Worm (Caenorhabditis elegans): ENCODE data around the gene C27F2.7.

Gene C27F2.7

ce11 chrIII:5013915-5014346, 29.6 kb upstream of the C27F2.7 start (continued):
- no peak for TF ChIP-seq ahr-1 (tag; optimal IDR thresholded peaks at IDR 0.05)
- peak; percentile 74 for TF ChIP-seq ceh-19 (GFP tag; optimal IDR thresholded peaks at IDR 0.05)
- TF ChIP-seq hlh-8 (tag; optimal IDR thresholded peaks at IDR 0.05): peak; percentile 65
- TF ChIP-seq tbx-2 (tag; optimal IDR thresholded peaks at IDR 0.05): peak; percentile 97
- TF ChIP-seq nhr-232 (tag; optimal IDR thresholded peaks at IDR 0.05): peak; percentile 42
- peak; percentile 96 for TF ChIP-seq ceh-18 (tag; optimal IDR thresholded peaks at IDR 0.05)
- no peak for TF ChIP-seq ceh-22 (tag; optimal IDR thresholded peaks at IDR 0.05)
- TF ChIP-seq fkh-6 (tag; optimal IDR thresholded peaks at IDR 0.05): no peak
- TF ChIP-seq C08G9.2 (tag; optimal IDR thresholded peaks at IDR 0.05): peak; percentile 48
- no peak for TF ChIP-seq ztf-16 (tag; optimal IDR thresholded peaks at IDR 0.05)
- TF ChIP-seq pros-1 (tag; optimal IDR thresholded peaks at IDR 0.05): peak; percentile 84
- peak; percentile 70 for TF ChIP-seq ceh-2 (tag; optimal IDR thresholded peaks at IDR 0.05)
- TF ChIP-seq madf-2 (tag; optimal IDR thresholded peaks at IDR 0.05): peak; percentile 56
- TF ChIP-seq npax-4 (tag; optimal IDR thresholded peaks at IDR 0.05): no peak
- peak; percentile 96 for TF ChIP-seq nfya-1 (tag; optimal IDR thresholded peaks at IDR 0.05)
- TF ChIP-seq pax-1 (tag; optimal IDR thresholded peaks at IDR 0.05): peak; percentile 67
- TF ChIP-seq fkh-10 (GFP tag; optimal IDR thresholded peaks at IDR 0.05): peak; percentile 35
- no peak for TF ChIP-seq lin-11 (tag; optimal IDR thresholded peaks at IDR 0.05)
- TF ChIP-seq ref-2 (tag; optimal IDR thresholded peaks at IDR 0.05): peak; percentile 92
- peak; percentile 38 for TF ChIP-seq mec-3 (tag; optimal IDR thresholded peaks at IDR 0.05; ENCODE audit: borderline replicate concordance)
- TF ChIP-seq hlh-13 (GFP tag; optimal IDR thresholded peaks at IDR 0.05): no peak
- peak; percentile 38 for TF ChIP-seq dve-1 (tag; optimal IDR thresholded peaks at IDR 0.05)
- no peak for TF ChIP-seq tbx-7 (tag; optimal IDR thresholded peaks at IDR 0.05)
- peak; percentile 73 for TF ChIP-seq hlh-30 (tag; optimal IDR thresholded peaks at IDR 0.05; ENCODE audit: insufficient read depth)
- TF ChIP-seq ceh-34 (tag; optimal IDR thresholded peaks at IDR 0.05): peak; percentile 91
- TF ChIP-seq pqm-1 (tag; optimal IDR thresholded peaks at IDR 0.05): peak; percentile 23
- peak; percentile 53; the same call in 1 of the 2 replicates for TF ChIP-seq sox-2 (GFP tag; IDR thresholded peaks at IDR 0.05)
- no peak for TF ChIP-seq C38D4.7 (GFP tag; optimal IDR thresholded peaks at IDR 0.05)
- TF ChIP-seq K09A11.1 (tag; optimal IDR thresholded peaks at IDR 0.05; ENCODE audit: insufficient read depth): peak; percentile 28
- TF ChIP-seq T23F11.4 (GFP tag; optimal IDR thresholded peaks at IDR 0.05): peak; percentile 51
- TF ChIP-seq lim-6 (tag; optimal IDR thresholded peaks at IDR 0.05): peak; percentile 58
- peak; percentile 54 for TF ChIP-seq hlh-6 (tag; optimal IDR thresholded peaks at IDR 0.05)
- TF ChIP-seq elt-2 (tag; optimal IDR thresholded peaks at IDR 0.05): peak; percentile 20
- TF ChIP-seq zip-5 (tag; optimal IDR thresholded peaks at IDR 0.05): no peak
- no peak for TF ChIP-seq ceh-24 (tag; optimal IDR thresholded peaks at IDR 0.05)
- TF ChIP-seq Y22D7AL.16 (tag; optimal IDR thresholded peaks at IDR 0.05): no peak
- TF ChIP-seq unc-55 (GFP tag; optimal IDR thresholded peaks at IDR 0.05): peak; percentile 96
- no peak for TF ChIP-seq gmeb-2 (tag; optimal IDR thresholded peaks at IDR 0.05)
- no peak for TF ChIP-seq pha-4 (tag; optimal IDR thresholded peaks at IDR 0.05)
- no peak for TF ChIP-seq pat-9 (tag; optimal IDR thresholded peaks at IDR 0.05)
- TF ChIP-seq ceh-45 (GFP tag; IDR thresholded peaks at IDR 0.05): no peak
- peak; percentile 43 for TF ChIP-seq ceh-48 (tag; optimal IDR thresholded peaks at IDR 0.05)

- TF ChIP-seq hlh-6 (tag; optimal IDR thresholded peaks at IDR 0.05) (no peak), ceh-30 (tag; optimal IDR thresholded peaks at IDR 0.05) (no peak), ceh-9 (tag; optimal IDR thresholded peaks at IDR 0.05) (no peak), lin-11 (tag; optimal IDR thresholded peaks at IDR 0.05) (no peak), eyg-1 (tag; optimal IDR thresholded peaks at IDR 0.05) (no peak), pqm-1 (tag; optimal IDR thresholded peaks at IDR 0.05) (no peak), ets-4 (tag; optimal IDR thresholded peaks at IDR 0.05) (no peak), elt-2 (tag; optimal IDR thresholded peaks at IDR 0.05) (no peak), tbx-2 (tag; optimal IDR thresholded peaks at IDR 0.05) (no peak), pax-1 (tag; optimal IDR thresholded peaks at IDR 0.05) (no peak), sox-2 (GFP tag; IDR thresholded peaks at IDR 0.05) (no peak), mec-3 (tag; optimal IDR thresholded peaks at IDR 0.05; ENCODE audit: borderline replicate concordance) (no peak), syd-9 (tag; optimal IDR thresholded peaks at IDR 0.05) (no peak), F13H6.1 (tag; optimal IDR thresholded peaks at IDR 0.05) (no peak), ztf-16 (tag; optimal IDR thresholded peaks at IDR 0.05) (no peak), ceh-19 (GFP tag; optimal IDR thresholded peaks at IDR 0.05) (no peak), pha-4 (tag; optimal IDR thresholded peaks at IDR 0.05) (no peak)
Observed at ce11 chrIII:5012460-5012859, 28.2 kb upstream of the C27F2.7 start.

Data from whole organism, late embryonic.